Fruit fly (Drosophila melanogaster) whole organism, prepupa: ENCODE results near the gene TBC1D23.

Experiments used
- Blimp-1 ChIP-seq: fragments of 200-800 bp; sonication (Bioruptor generic); optimal IDR thresholded peaks from 3 replicates; lab custom pipeline; 2017; ENCODE audit warnings: missing biosample characterization, missing genetic modification characterization, mild to moderate bottlenecking, moderate library complexity, missing genetic modification reagents
- CG11294 ChIP-seq: fragments of 200-800 bp; sonication (Bioruptor generic); IDR thresholded peaks from 2 replicates; pipeline ENCODE4 v1.3.6; 2022; ENCODE audit warnings: missing biosample characterization, missing genetic modification characterization
- CG11762 ChIP-seq: fragments of 200-800 bp; sonication (Bioruptor generic); optimal IDR thresholded peaks from 3 replicates; lab custom pipeline; 2016; ENCODE audit warnings: missing biosample characterization, missing genetic modification characterization; ENCODE audit not compliant: insufficient read depth
- CG11902 ChIP-seq: fragments of 200-800 bp; sonication (Bioruptor generic); optimal IDR thresholded peaks from 3 replicates; lab custom pipeline; 2016; ENCODE audit warnings: missing biosample characterization, missing genetic modification characterization
- CG15336 ChIP-seq: fragments of 200-800 bp; sonication (Bioruptor generic); IDR thresholded peaks from 2 replicates; pipeline ENCODE4 v1.3.6; 2022; ENCODE audit warnings: missing biosample characterization, missing genetic modification characterization
- CG1621 ChIP-seq: fragments of 200-800 bp; sonication (Bioruptor generic); optimal IDR thresholded peaks from 3 replicates; lab custom pipeline; 2018; ENCODE audit warnings: missing biosample characterization, mild to moderate bottlenecking, missing genetic modification characterization
- CG3032 ChIP-seq: fragments of 200-800 bp; optimal IDR thresholded peaks from 2 replicates; lab custom pipeline; 2019; ENCODE audit warnings: missing biosample characterization, mild to moderate bottlenecking, missing genetic modification characterization, moderate library complexity
- CG31627 ChIP-seq: fragments of 200-800 bp; sonication (Bioruptor generic); optimal IDR thresholded peaks from 3 replicates; lab custom pipeline; 2016; ENCODE audit warnings: missing biosample characterization, missing genetic modification characterization
- CG34406 ChIP-seq: fragments of 200-800 bp; sonication (Bioruptor generic); optimal IDR thresholded peaks from 3 replicates; lab custom pipeline; 2016; ENCODE audit warnings: missing biosample characterization, missing genetic modification characterization
- CG6276 ChIP-seq: fragments of 200-800 bp; sonication (Bioruptor generic); optimal IDR thresholded peaks from 2 replicates; lab custom pipeline; 2017; ENCODE audit warnings: missing biosample characterization, mild to moderate bottlenecking, missing genetic modification characterization
- CG6808 ChIP-seq: fragments of 200-800 bp; sonication (Bioruptor generic); optimal IDR thresholded peaks from 3 replicates; lab custom pipeline; 2017; ENCODE audit warnings: missing biosample characterization, missing genetic modification characterization, mild to moderate bottlenecking, moderate library complexity, missing genetic modification reagents
- CG6854 ChIP-seq: fragments of 200-800 bp; sonication (Bioruptor generic); optimal IDR thresholded peaks from 2 replicates; lab custom pipeline; 2017; ENCODE audit warnings: missing biosample characterization, mild to moderate bottlenecking, missing genetic modification characterization
- CG7368 ChIP-seq: fragments of 200-800 bp; sonication (Bioruptor generic); optimal IDR thresholded peaks from 3 replicates; lab custom pipeline; 2016; ENCODE audit warnings: missing biosample characterization, missing genetic modification characterization
- CG8319 ChIP-seq: fragments of 200-800 bp; sonication (Bioruptor generic); optimal IDR thresholded peaks from 3 replicates; lab custom pipeline; 2016; ENCODE audit warnings: missing biosample characterization, missing genetic modification characterization
- CG9139 ChIP-seq: fragments of 200-800 bp; sonication (Bioruptor generic); optimal IDR thresholded peaks from 3 replicates; lab custom pipeline; 2017; ENCODE audit warnings: missing biosample characterization, mild to moderate bottlenecking, missing genetic modification characterization
- Eip78C ChIP-seq: fragments of 200-800 bp; sonication (Bioruptor generic); peaks from one replicate; lab custom pipeline; 2016; ENCODE audit warnings: missing biosample characterization, missing genetic modification characterization
- Ets21C ChIP-seq: fragments of 200-800 bp; sonication (Bioruptor generic); optimal IDR thresholded peaks from 3 replicates; lab custom pipeline; 2016; ENCODE audit warnings: missing biosample characterization, missing genetic modification characterization
- Gug ChIP-seq: fragments of 200-800 bp; sonication (Bioruptor generic); IDR thresholded peaks from 2 replicates; pipeline ENCODE4 v1.3.6; 2022; ENCODE audit warnings: missing biosample characterization, missing genetic modification characterization
- Hr38 ChIP-seq: sonication (Bioruptor generic); optimal IDR thresholded peaks from 2 replicates; lab custom pipeline; 2016; ENCODE audit warnings: missing biosample characterization, missing genetic modification characterization
- Hr39 ChIP-seq: fragments of 200-800 bp; sonication (Bioruptor generic); optimal IDR thresholded peaks from 2 replicates; lab custom pipeline; 2016; ENCODE audit warnings: missing biosample characterization, missing genetic modification characterization
- Hr4 ChIP-seq: fragments of 200-800 bp; sonication (Bioruptor generic); optimal IDR thresholded peaks from 3 replicates; lab custom pipeline; 2016; ENCODE audit warnings: missing biosample characterization, missing genetic modification characterization
- Met ChIP-seq: fragments of 200-800 bp; sonication (Bioruptor generic); optimal IDR thresholded peaks from 3 replicates; lab custom pipeline; 2016; ENCODE audit warnings: missing biosample characterization, missing genetic modification characterization
- Smox ChIP-seq: fragments of 200-800 bp; sonication (Bioruptor generic); optimal IDR thresholded peaks from 3 replicates; lab custom pipeline; 2016; ENCODE audit warnings: missing biosample characterization, missing genetic modification characterization
- cyc ChIP-seq: fragments of 200-800 bp; sonication (Bioruptor generic); optimal IDR thresholded peaks from 3 replicates; lab custom pipeline; 2016; ENCODE audit warnings: missing biosample characterization, missing genetic modification characterization
- dac ChIP-seq: fragments of 200-800 bp; sonication (Bioruptor generic); optimal IDR thresholded peaks from 2 replicates; lab custom pipeline; 2017; ENCODE audit warnings: missing biosample characterization, mild to moderate bottlenecking, missing genetic modification characterization
- esn ChIP-seq: fragments of 200-800 bp; sonication (Bioruptor generic); optimal IDR thresholded peaks from 2 replicates; lab custom pipeline; 2016; ENCODE audit warnings: missing biosample characterization, mild to moderate bottlenecking, missing genetic modification characterization, moderate library complexity
- fd85E ChIP-seq: fragments of 200-800 bp; sonication (Bioruptor generic); optimal IDR thresholded peaks from 3 replicates; lab custom pipeline; 2016; ENCODE audit warnings: missing biosample characterization, missing genetic modification characterization
- fkh ChIP-seq: fragments of 200-800 bp; sonication (Bioruptor generic); optimal IDR thresholded peaks from 3 replicates; lab custom pipeline; 2017; ENCODE audit warnings: missing biosample characterization, mild to moderate bottlenecking, missing genetic modification characterization, moderate library complexity
- lz ChIP-seq: fragments of 200-800 bp; sonication (Bioruptor generic); optimal IDR thresholded peaks from 3 replicates; lab custom pipeline; 2016; ENCODE audit warnings: missing biosample characterization, missing genetic modification characterization
- net ChIP-seq: fragments of 200-800 bp; sonication (Bioruptor generic); optimal IDR thresholded peaks from 3 replicates; lab custom pipeline; 2016; ENCODE audit warnings: missing biosample characterization, missing genetic modification characterization
- pdm3 ChIP-seq: fragments of 200-800 bp; sonication (Bioruptor generic); optimal IDR thresholded peaks from 3 replicates; lab custom pipeline; 2016; ENCODE audit warnings: missing biosample characterization, missing genetic modification characterization
- salr ChIP-seq, 2 experiments: fragments of 200-800 bp; sonication (Bioruptor generic); optimal IDR thresholded peaks; 3 replicates each; lab custom pipeline; 2016 to 2018; ENCODE audit warnings: missing biosample characterization in 2 of 2, missing genetic modification characterization in 2 of 2, mild to moderate bottlenecking in 1 of 2
- spab ChIP-seq: fragments of 200-800 bp; sonication (Bioruptor generic); optimal IDR thresholded peaks from 2 replicates; lab custom pipeline; 2017; ENCODE audit warnings: missing biosample characterization, mild to moderate bottlenecking, missing genetic modification characterization, missing genetic modification reagents
- ss ChIP-seq, 2 experiments: fragments of 200-800 bp; sonication (Bioruptor generic); optimal IDR thresholded peaks; 2 replicates in 1 of 2; 3 replicates in 1 of 2; lab custom pipeline; 2017 to 2018; ENCODE audit warnings: mild to moderate bottlenecking in 2 of 2, missing biosample characterization in 2 of 2, missing genetic modification characterization in 2 of 2, moderate library complexity in 1 of 2
- vri ChIP-seq: fragments of 200-800 bp; sonication (Bioruptor generic); optimal IDR thresholded peaks from 3 replicates; lab custom pipeline; 2016; ENCODE audit warnings: missing biosample characterization, mild to moderate bottlenecking, missing genetic modification characterization

Gene TBC1D23

dm6 chr2L:1108029-1108688 lies 21.0 kb upstream of the TBC1D23 start, which contains the start of the genes PolrMT and CG14339:
PolrMT (minus strand) TSS chr2L:1108373.
CG14339 (plus strand) TSS chr2L:1108540.
- TF ChIP-seq Eip78C (GFP tag; lab: Kevin White, UChicago) (no peak), CG3032 (tag; lab: Kevin White, UChicago) (peak; percentile 1), vri (GFP tag; lab: Kevin White, UChicago) (peak; percentile 85), CG6808 (GFP tag; lab: Kevin White, UChicago) (no peak), CG11294 (no peak), dac (GFP tag; lab: Kevin White, UChicago) (no peak), Hr39 (GFP tag; lab: Kevin White, UChicago) (peak; percentile 0), Ets21C (no peak), fd85E (no peak), spab (no peak), fkh (peak; percentile 64), esn (GFP tag; lab: Kevin White, UChicago) (peak; percentile 47), CG11902 (GFP tag; lab: Kevin White, UChicago) (no peak), CG15336 (GFP tag; lab: Robert Waterston, UW) (no peak), CG7368 (no peak), lz (GFP tag; lab: Kevin White, UChicago) (no peak), CG31627 (GFP tag; lab: Kevin White, UChicago) (peak; percentile 13), Smox (no peak), CG9139 (GFP tag; lab: Kevin White, UChicago) (no peak), CG11762 (GFP tag; lab: Kevin White, UChicago) (no peak), cyc (GFP tag; lab: Kevin White, UChicago) (no peak), Gug (GFP tag; lab: Robert Waterston, UW) (no peak), Hr4 (GFP tag; lab: Kevin White, UChicago) (no peak), salr (GFP tag; optimal IDR thresholded peaks at IDR 0.05; lab: Kevin White, UChicago) (no peak), Blimp-1 (GFP tag; lab: Kevin White, UChicago) (no peak), CG1621 (tag; lab: Kevin White, UChicago) (no peak), pdm3 (no peak), CG6854 (GFP tag; lab: Kevin White, UChicago) (no peak)

- no peak for TF ChIP-seq CG1621 (tag; lab: Kevin White, UChicago)
- TF ChIP-seq cyc (GFP tag; lab: Kevin White, UChicago): no peak
- no peak for TF ChIP-seq Met (GFP tag; lab: Kevin White, UChicago)
- TF ChIP-seq CG34406: no peak
- no peak for TF ChIP-seq net
- TF ChIP-seq spab: no peak
- no peak for TF ChIP-seq CG11294
- TF ChIP-seq CG15336 (GFP tag; lab: Robert Waterston, UW): no peak
- no peak for TF ChIP-seq ss (GFP tag; optimal IDR thresholded peaks at IDR 0.05; lab: Kevin White, UChicago)
- TF ChIP-seq CG6854 (GFP tag; lab: Kevin White, UChicago): no peak
- no peak for TF ChIP-seq vri (GFP tag; lab: Kevin White, UChicago)
- TF ChIP-seq fkh: no peak
- TF ChIP-seq CG8319 (GFP tag; lab: Kevin White, UChicago): no peak
- no peak for TF ChIP-seq CG11762 (GFP tag; lab: Kevin White, UChicago)
- no peak for TF ChIP-seq Hr39 (GFP tag; lab: Kevin White, UChicago)
- TF ChIP-seq CG6276 (GFP tag; lab: Kevin White, UChicago): no peak
Observed at dm6 chr2L:1112641-1113040, 16.5 kb upstream of the TBC1D23 start, which contains the start of gene CG14340. CG14340 (plus strand) TSS chr2L:1112941.

dm6 chr2L:1114230-1114629 lies 14.9 kb upstream of the TBC1D23 start:
- TF ChIP-seq fkh (peak; percentile 41), Hr38 (no peak)
